Fruit fly (Drosophila melanogaster): ENCODE results near the gene JMJD4.

dm6 chr2L:18137591-18138247 is 21.4 kb downstream of the JMJD4 start, which contains the start of gene kel:
- TF ChIP-seq Mnt (GFP tag; optimal IDR thresholded peaks at IDR 0.05), result peak; percentile 9
- TF ChIP-seq kay (GFP tag; ENCODE audit: borderline replicate concordance), result no peak
- peak; percentile 20 for TF ChIP-seq tj (GFP tag; optimal IDR thresholded peaks at IDR 0.05)
- peak; percentile 28 for TF ChIP-seq CG12768 (GFP tag; optimal IDR thresholded peaks at IDR 0.05)
- TF ChIP-seq CG14711 (tag; optimal IDR thresholded peaks at IDR 0.05), result peak; percentile 22
- no peak for TF ChIP-seq pad (GFP tag; optimal IDR thresholded peaks at IDR 0.05)
